Worm (Caenorhabditis elegans) whole organism, early embryonic: Measurements from ENCODE around the gene Y56A3A.2.

Experiments used
- B0310.2 ChIP-seq: sonication (generic microtip); optimal IDR thresholded peaks from 2 replicates; lab custom pipeline; 2016; ENCODE audit warnings: mild to moderate bottlenecking, missing genetic modification characterization, missing compliant biosample characterization
- F13C5.2 ChIP-seq: sonication (generic microtip); optimal IDR thresholded peaks from 2 replicates; lab custom pipeline; 2017; ENCODE audit warnings: mild to moderate bottlenecking, missing genetic modification characterization, inconsistent platforms, missing compliant biosample characterization
- aly-1 ChIP-seq: sonication (generic microtip); optimal IDR thresholded peaks from 2 replicates; lab custom pipeline; 2016; ENCODE audit warnings: missing genetic modification characterization, missing compliant biosample characterization
- ama-1 ChIP-seq: fragments of 150-350 bp; optimal IDR thresholded peaks from 2 replicates; lab custom pipeline; 2014
- ceh-13 ChIP-seq: fragments of 200-800 bp; sonication (Bioruptor generic); optimal IDR thresholded peaks from 2 replicates; lab custom pipeline; 2018; ENCODE audit warnings: mild to moderate bottlenecking, missing genetic modification characterization, missing compliant biosample characterization
- ceh-36 ChIP-seq: sonication (generic microtip); optimal IDR thresholded peaks from 2 replicates; lab custom pipeline; 2016; ENCODE audit warnings: missing genetic modification characterization, inconsistent platforms, missing compliant biosample characterization
- ets-7 ChIP-seq: sonication (generic microtip); optimal IDR thresholded peaks from 2 replicates; lab custom pipeline; 2016; ENCODE audit warnings: missing genotype, missing genetic modification characterization, missing compliant biosample characterization
- flt-1 ChIP-seq: fragments of 200-800 bp; sonication (Bioruptor generic); IDR thresholded peaks from 2 replicates; pipeline ENCODE4 v1.3.6; 2022; ENCODE audit warnings: missing genetic modification characterization, missing compliant biosample characterization
- hmbx-1 ChIP-seq: sonication (generic microtip); optimal IDR thresholded peaks from 2 replicates; lab custom pipeline; 2016; ENCODE audit warnings: mild to moderate bottlenecking, missing genetic modification characterization, missing compliant biosample characterization
- hmg-4 ChIP-seq: fragments of 200-800 bp; sonication (Bioruptor generic); optimal IDR thresholded peaks from 2 replicates; lab custom pipeline; 2018; ENCODE audit warnings: mild to moderate bottlenecking, missing genetic modification characterization, missing compliant biosample characterization
- hnd-1 ChIP-seq: sonication (generic microtip); optimal IDR thresholded peaks from 2 replicates; lab custom pipeline; 2016; ENCODE audit warnings: missing genetic modification characterization, missing compliant biosample characterization
- pes-1 ChIP-seq: fragments of 200-800 bp; sonication (Bioruptor generic); IDR thresholded peaks from 2 replicates; pipeline ENCODE4 v1.3.6; 2022; ENCODE audit warnings: missing genetic modification reagents, missing genetic modification characterization, missing compliant biosample characterization
- scrt-1 ChIP-seq: fragments of 200-800 bp; sonication (Bioruptor generic); IDR thresholded peaks from 2 replicates; pipeline ENCODE4 v1.3.6; 2022; ENCODE audit warnings: missing genetic modification characterization, missing compliant biosample characterization
- sea-1 ChIP-seq: fragments of 200-800 bp; sonication (Bioruptor generic); conservative IDR thresholded peaks from 2 replicates; pipeline ENCODE4 v1.3.6; 2022; ENCODE audit warnings: missing genetic modification characterization, missing compliant biosample characterization
- tbx-11 ChIP-seq: fragments of 200-800 bp; sonication (Bioruptor generic); IDR thresholded peaks from 2 replicates; pipeline ENCODE4 v1.3.6; 2022; ENCODE audit warnings: missing genetic modification characterization, missing compliant biosample characterization
- tbx-37 ChIP-seq: fragments of 200-800 bp; sonication (Bioruptor generic); conservative IDR thresholded peaks from 2 replicates; pipeline ENCODE4 v1.3.6; 2022; ENCODE audit warnings: missing genetic modification reagents, missing genetic modification characterization, missing compliant biosample characterization
- tra-4 ChIP-seq: sonication (generic microtip); optimal IDR thresholded peaks from 2 replicates; lab custom pipeline; 2017; ENCODE audit warnings: missing genetic modification characterization, missing compliant biosample characterization

Gene Y56A3A.2

DNA sequence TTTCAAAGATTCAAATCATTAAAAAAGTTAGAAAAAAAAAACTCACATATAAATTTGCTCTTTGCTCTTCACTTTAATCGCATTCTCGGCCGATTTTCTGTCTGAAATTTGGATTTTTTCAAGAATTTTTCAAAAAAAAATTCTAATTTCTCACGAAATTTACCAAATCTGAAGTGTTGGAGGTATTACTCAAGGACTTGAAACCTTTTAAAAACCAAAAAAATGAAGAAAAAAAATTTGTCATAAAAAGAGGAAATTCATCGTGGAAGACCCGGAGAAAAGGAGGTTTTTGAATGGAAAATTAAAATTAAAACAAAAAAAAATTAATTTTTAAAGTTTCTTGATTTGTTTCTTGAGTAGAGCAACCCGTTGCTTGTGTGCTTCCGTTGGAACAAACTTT, at the start of gene Y56A3A.2:
Gene Y56A3A.2, minus strand, starts transcription at position 101 of the 400 bp plus-strand sequence.
- TF ChIP-seq pes-1: no peak
- no peak for TF ChIP-seq ets-7 (tag; lab: Kevin White, UChicago)
- no peak for TF ChIP-seq tra-4 (tag; lab: Kevin White, UChicago)
- no peak for TF ChIP-seq F13C5.2 (tag; lab: Kevin White, UChicago)
- no peak for TF ChIP-seq scrt-1 (GFP tag; lab: Robert Waterston, UW)
- no peak for TF ChIP-seq ceh-36 (tag; lab: Kevin White, UChicago)
- no peak for TF ChIP-seq ceh-13 (GFP tag; lab: Kevin White, UChicago)
- no peak for TF ChIP-seq hmbx-1 (tag; lab: Kevin White, UChicago)
- TF ChIP-seq sea-1 (GFP tag; lab: Robert Waterston, UW): no peak
- TF ChIP-seq tbx-11 (GFP tag; lab: Robert Waterston, UW): no peak
- TF ChIP-seq B0310.2 (tag; lab: Kevin White, UChicago): no peak
- no peak for TF ChIP-seq hmg-4 (GFP tag; lab: Kevin White, UChicago)
- TF ChIP-seq tbx-37 (GFP tag; lab: Robert Waterston, UW): no peak
- TF ChIP-seq ama-1 (lab: Kevin White, UChicago): no peak
- TF ChIP-seq flt-1 (GFP tag; lab: Robert Waterston, UW): no peak
- TF ChIP-seq aly-1: no peak

DNA sequence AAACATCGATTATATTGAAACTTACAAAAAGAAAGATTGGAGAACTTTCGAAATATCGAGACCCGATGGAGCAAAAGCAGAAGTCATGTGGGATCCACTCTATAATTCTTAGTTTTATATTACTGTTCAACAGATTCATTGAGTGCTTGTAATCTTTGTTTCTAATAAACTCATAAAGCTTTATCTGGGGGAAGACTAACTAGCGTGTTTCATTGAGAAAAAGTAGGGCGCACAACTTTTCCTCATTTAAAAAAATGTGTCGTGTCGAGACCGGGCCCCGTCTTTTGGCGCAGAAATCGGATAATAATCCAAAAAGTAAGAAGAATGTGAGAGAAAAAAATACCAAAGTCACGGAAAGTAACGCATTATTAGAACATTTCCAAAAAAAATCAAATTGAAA, 47.7 kb upstream of the Y56A3A.2 start, which contains the start of gene faah-4:
Gene faah-4, minus strand, starts transcription at position 101 of the 400 bp plus-strand sequence.
- TF ChIP-seq tbx-37 (GFP tag; lab: Robert Waterston, UW) (no peak), sea-1 (GFP tag; lab: Robert Waterston, UW) (no peak), flt-1 (GFP tag; lab: Robert Waterston, UW) (no peak), F13C5.2 (tag; lab: Kevin White, UChicago) (no peak), tbx-11 (GFP tag; lab: Robert Waterston, UW) (no peak), hnd-1 (tag; lab: Kevin White, UChicago) (no peak), ama-1 (lab: Kevin White, UChicago) (no peak), ets-7 (tag; lab: Kevin White, UChicago) (no peak), tra-4 (tag; lab: Kevin White, UChicago) (no peak), hmg-4 (GFP tag; lab: Kevin White, UChicago) (no peak), ceh-13 (GFP tag; lab: Kevin White, UChicago) (no peak), B0310.2 (tag; lab: Kevin White, UChicago) (no peak), hmbx-1 (tag; lab: Kevin White, UChicago) (no peak), scrt-1 (GFP tag; lab: Robert Waterston, UW) (no peak), ceh-36 (tag; lab: Kevin White, UChicago) (no peak), pes-1 (no peak), aly-1 (no peak)

DNA sequence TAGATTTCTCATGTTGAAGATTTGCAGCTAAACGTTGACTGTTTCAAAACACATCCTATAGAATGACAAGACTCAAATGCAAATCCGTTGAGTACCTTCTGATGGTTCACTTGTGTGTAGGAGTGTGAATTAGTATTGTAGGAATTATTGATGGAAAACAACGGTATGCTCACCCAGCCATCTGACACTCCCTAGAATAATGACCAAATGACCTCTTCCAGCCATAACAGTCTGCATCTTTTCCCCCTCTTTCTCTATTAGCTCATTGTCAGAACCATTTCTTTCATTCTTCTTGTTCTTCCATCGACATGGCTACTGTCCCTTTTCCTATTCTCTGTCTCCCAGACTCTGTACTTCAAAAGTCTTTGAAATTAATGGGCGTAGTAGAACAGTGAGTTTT, 46.6 kb upstream of the Y56A3A.2 start, which contains the start of gene fbxb-24:
Gene fbxb-24, plus strand, starts transcription at position 301 of the 400 bp plus-strand sequence.
- no peak for TF ChIP-seq hnd-1 (tag; lab: Kevin White, UChicago)

DNA sequence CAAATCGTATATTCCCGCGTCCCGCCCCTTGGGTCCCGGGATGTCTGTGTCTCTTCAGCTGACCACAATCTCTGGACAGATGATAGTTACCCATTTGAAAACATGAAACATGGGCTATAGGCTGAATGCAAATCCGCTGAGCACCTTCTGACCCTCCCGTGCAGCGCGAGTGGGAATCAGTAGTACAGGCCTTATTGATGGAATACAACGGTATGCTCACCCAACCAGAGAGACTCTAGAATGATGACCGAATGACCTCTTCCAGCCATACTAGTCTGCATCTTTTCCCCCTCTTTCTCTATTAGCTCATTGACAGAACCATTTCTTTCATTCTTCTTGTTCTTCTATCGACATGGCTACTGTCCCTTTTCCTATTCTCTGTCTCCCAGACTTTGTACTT, 45.1 kb upstream of the Y56A3A.2 start, which contains the start of gene sdz-33:
Gene sdz-33, plus strand, starts transcription at position 301 of the 400 bp plus-strand sequence.
- no peak for TF ChIP-seq scrt-1 (GFP tag; lab: Robert Waterston, UW)
- TF ChIP-seq tbx-37 (GFP tag; lab: Robert Waterston, UW): no peak
- no peak for TF ChIP-seq tbx-11 (GFP tag; lab: Robert Waterston, UW)
- no peak for TF ChIP-seq tra-4 (tag; lab: Kevin White, UChicago)
- TF ChIP-seq aly-1: no peak
- TF ChIP-seq sea-1 (GFP tag; lab: Robert Waterston, UW): no peak
- TF ChIP-seq flt-1 (GFP tag; lab: Robert Waterston, UW): no peak
- TF ChIP-seq ama-1 (lab: Kevin White, UChicago): no peak
- TF ChIP-seq F13C5.2 (tag; lab: Kevin White, UChicago): no peak
- TF ChIP-seq B0310.2 (tag; lab: Kevin White, UChicago): no peak
- TF ChIP-seq ceh-13 (GFP tag; lab: Kevin White, UChicago): no peak

DNA sequence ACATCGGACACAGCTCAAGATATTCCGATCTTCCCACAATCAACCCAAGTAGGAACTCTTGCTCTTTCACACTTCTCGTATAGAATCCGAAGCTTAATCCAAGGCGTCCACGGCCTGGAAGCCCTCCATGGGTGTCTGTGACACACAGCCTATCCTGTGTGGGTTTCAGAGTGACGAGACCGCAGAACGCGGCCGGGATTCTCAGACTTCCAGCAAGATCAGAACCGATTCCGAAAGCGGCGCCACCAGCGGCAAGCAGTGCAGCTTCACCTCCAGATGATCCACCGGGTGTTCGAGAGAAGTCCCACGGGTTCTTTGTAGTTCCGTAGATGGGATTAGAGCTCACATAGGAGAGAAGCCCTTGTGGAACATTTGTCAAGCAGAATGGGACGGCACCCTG, 40.7 kb upstream of the Y56A3A.2 start:
- TF ChIP-seq pes-1 (no peak), F13C5.2 (tag; lab: Kevin White, UChicago) (no peak), aly-1 (no peak), ceh-36 (tag; lab: Kevin White, UChicago) (no peak), scrt-1 (GFP tag; lab: Robert Waterston, UW) (no peak), hnd-1 (tag; lab: Kevin White, UChicago) (no peak), tra-4 (tag; lab: Kevin White, UChicago) (no peak)

DNA sequence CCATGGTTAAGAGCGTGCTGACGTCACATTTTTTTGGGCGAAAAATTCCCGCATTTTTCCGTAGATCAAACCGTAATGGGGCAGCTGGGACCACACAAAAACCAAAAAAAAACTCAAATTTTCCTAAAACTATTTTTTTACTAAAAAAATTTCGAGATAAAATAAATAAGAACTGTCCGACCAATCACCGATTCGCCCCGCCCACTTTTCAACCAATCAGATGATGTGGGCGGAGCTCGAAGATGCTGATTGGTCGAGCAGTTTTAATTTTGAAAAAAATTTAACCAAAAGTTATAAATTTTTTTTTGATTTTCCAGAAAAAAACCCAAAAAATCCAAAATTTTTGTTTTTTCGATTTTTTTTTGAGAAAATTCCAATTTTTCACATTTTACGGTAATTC, 38.0 kb upstream of the Y56A3A.2 start:
- TF ChIP-seq ets-7 (tag; lab: Kevin White, UChicago): no peak
- TF ChIP-seq ceh-36 (tag; lab: Kevin White, UChicago): no peak
- TF ChIP-seq hmbx-1 (tag; lab: Kevin White, UChicago): no peak
- no peak for TF ChIP-seq hmg-4 (GFP tag; lab: Kevin White, UChicago)
- no peak for TF ChIP-seq tbx-11 (GFP tag; lab: Robert Waterston, UW)
- TF ChIP-seq sea-1 (GFP tag; lab: Robert Waterston, UW): no peak
- no peak for TF ChIP-seq ceh-13 (GFP tag; lab: Kevin White, UChicago)
- TF ChIP-seq aly-1: no peak
- no peak for TF ChIP-seq flt-1 (GFP tag; lab: Robert Waterston, UW)
- TF ChIP-seq pes-1: no peak
- no peak for TF ChIP-seq tra-4 (tag; lab: Kevin White, UChicago)
- TF ChIP-seq ama-1 (lab: Kevin White, UChicago): no peak
- TF ChIP-seq scrt-1 (GFP tag; lab: Robert Waterston, UW): no peak
- TF ChIP-seq hnd-1 (tag; lab: Kevin White, UChicago): no peak
- no peak for TF ChIP-seq tbx-37 (GFP tag; lab: Robert Waterston, UW)
- TF ChIP-seq B0310.2 (tag; lab: Kevin White, UChicago): no peak
- no peak for TF ChIP-seq F13C5.2 (tag; lab: Kevin White, UChicago)

DNA sequence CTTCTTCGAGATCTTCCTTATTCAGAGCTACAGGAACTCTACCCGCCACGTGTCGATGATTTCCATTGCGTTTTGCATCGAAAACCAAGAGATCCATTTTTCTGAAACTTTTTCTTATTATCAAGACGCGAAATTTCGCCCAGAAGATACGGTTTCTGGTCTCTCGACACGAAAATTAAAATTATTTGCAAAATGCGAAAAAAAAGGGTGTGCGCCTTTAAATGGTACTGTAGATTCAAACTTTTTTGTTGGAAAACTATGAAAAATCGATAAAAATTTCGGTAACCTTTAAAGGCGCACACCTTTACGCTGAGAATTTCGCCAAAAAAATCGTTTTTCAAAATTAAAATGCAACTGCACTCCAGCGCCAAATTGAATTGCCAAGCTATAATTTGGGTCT, 36.1 kb upstream of the Y56A3A.2 start, which contains the start of gene tsen-2:
Gene tsen-2, minus strand, starts transcription at position 101 of the 400 bp plus-strand sequence.
- TF ChIP-seq hmg-4 (GFP tag; lab: Kevin White, UChicago): no peak
- no peak for TF ChIP-seq ceh-36 (tag; lab: Kevin White, UChicago)
- TF ChIP-seq tra-4 (tag; lab: Kevin White, UChicago): no peak
- no peak for TF ChIP-seq aly-1
- TF ChIP-seq tbx-11 (GFP tag; lab: Robert Waterston, UW): no peak
